Fruit fly (Drosophila melanogaster) whole organism: Measurements from ENCODE around the gene Prdm13.

ENCODE experiments used
- CG8478 ChIP-seq: fragments of >200 bp; optimal IDR thresholded peaks from 2 replicates; lab custom pipeline; 2018; ENCODE audit warnings: inconsistent platforms
- Dll ChIP-seq: fragments of >200 bp; optimal IDR thresholded peaks from 2 replicates; lab custom pipeline; 2017
- EcR ChIP-seq, 2 experiments: fragments of >200 bp; optimal IDR thresholded peaks; 2 replicates each; lab custom pipeline; 2017; ENCODE audit warnings: missing biosample characterization in 2 of 2, missing genetic modification characterization in 2 of 2, missing genetic modification reagents in 2 of 2
- pan ChIP-seq: fragments of >200 bp; optimal IDR thresholded peaks from 2 replicates; lab custom pipeline; 2017
- psq ChIP-seq: fragments of >200 bp; optimal IDR thresholded peaks from 2 replicates; lab custom pipeline; 2017
- usp ChIP-seq: fragments of >200 bp; optimal IDR thresholded peaks from 2 replicates; lab custom pipeline; 2017; ENCODE audit warnings: missing biosample characterization, missing genetic modification characterization, mixed read lengths

DNA sequence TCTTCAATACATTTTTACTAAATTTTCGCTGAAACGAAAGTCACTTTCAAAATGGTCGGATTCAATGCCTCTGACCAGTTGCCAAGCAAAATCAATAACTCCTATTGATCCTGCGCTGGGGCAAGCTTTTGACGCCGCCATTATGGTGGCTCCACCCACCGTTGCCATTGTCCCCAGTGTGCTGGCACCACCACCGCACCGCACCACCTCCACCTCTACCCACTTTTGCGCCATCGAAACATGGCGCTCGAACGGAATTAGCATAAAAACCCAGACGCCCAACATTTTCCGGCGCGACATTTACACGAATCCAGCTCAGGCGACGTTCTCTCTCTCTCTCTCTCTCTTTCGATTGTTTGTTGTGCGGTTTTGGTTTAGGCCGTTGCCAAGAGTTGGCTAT is 46.0 kb upstream of the Prdm13 start:
- TF ChIP-seq psq (lab: Kevin White, UChicago) (no peak), EcR (GFP tag; optimal IDR thresholded peaks at IDR 0.05; lab: Kevin White, UChicago) (no peak), Dll (lab: Kevin White, UChicago) (no peak), CG8478 (lab: Kevin White, UChicago) (no peak), usp (no peak), pan (lab: Kevin White, UChicago) (no peak)
